Comparison of ENCODE assay signal across 2 worm cellular contexts in genomic region chrX:5726160-5726559, ce11.
A peak's percentile ranks its signal among the peaks of the same experiment; 100 is the strongest.
TF ChIP-seq lines count a peak whose summit lies in the region.

No protein-coding gene starts in this region.

TF ChIP-seq in whole organism, L4 larva, 104 proteins besides CTCF, POLR2A, EP300 and RAD21:
- no peak for TF ChIP-seq spr-3 (GFP tag; optimal IDR thresholded peaks at IDR 0.05; lab: Kevin White, UChicago)
- peak; percentile 59 for TF ChIP-seq set-16 (GFP tag; IDR thresholded peaks at IDR 0.05; lab: Robert Waterston, UW)
- peak; percentile 60; the same call in 1 of the 2 replicates for TF ChIP-seq egl-43 (GFP tag; IDR thresholded peaks at IDR 0.05; lab: Robert Waterston, UW)
- TF ChIP-seq arid-1 (GFP tag; conservative IDR thresholded peaks at IDR 0.05; lab: Robert Waterston, UW), result no peak
- TF ChIP-seq lsy-2 (tag; optimal IDR thresholded peaks at IDR 0.05; lab: Kevin White, UChicago), result no peak

TF ChIP-seq in whole organism, young adult, 124 proteins besides CTCF, POLR2A, EP300 and RAD21:
- TF ChIP-seq unc-62 (GFP tag; optimal IDR thresholded peaks at IDR 0.05; lab: Kevin White, UChicago) (no peak), cebp-2 (GFP tag; IDR thresholded peaks at IDR 0.05; lab: Robert Waterston, UW) (0 out of 2 replicates have a peak, but pooled peaks have one; percentile 39), madf-10 (tag; optimal IDR thresholded peaks at IDR 0.05; lab: Kevin White, UChicago) (no peak), ztf-26 (tag; optimal IDR thresholded peaks at IDR 0.05; lab: Kevin White, UChicago) (no peak), F57C9.4 (tag; optimal IDR thresholded peaks at IDR 0.05; lab: Kevin White, UChicago) (no peak), zfh-2 (GFP tag; conservative IDR thresholded peaks at IDR 0.05; lab: Robert Waterston, UW) (peak; percentile 83)
